Worm (Caenorhabditis elegans) whole organism, early embryonic: ENCODE measurements around the gene lap-1.

Source experiments
- F13C5.2 ChIP-seq: sonication (generic microtip); optimal IDR thresholded peaks from 2 replicates; lab custom pipeline; 2017; ENCODE audit warnings: mild to moderate bottlenecking, missing genetic modification characterization, inconsistent platforms, missing compliant biosample characterization
- ets-7 ChIP-seq: sonication (generic microtip); optimal IDR thresholded peaks from 2 replicates; lab custom pipeline; 2016; ENCODE audit warnings: missing genotype, missing genetic modification characterization, missing compliant biosample characterization
- pes-1 ChIP-seq: fragments of 200-800 bp; sonication (Bioruptor generic); IDR thresholded peaks from 2 replicates; pipeline ENCODE4 v1.3.6; 2022; ENCODE audit warnings: missing genetic modification reagents, missing genetic modification characterization, missing compliant biosample characterization

DNA sequence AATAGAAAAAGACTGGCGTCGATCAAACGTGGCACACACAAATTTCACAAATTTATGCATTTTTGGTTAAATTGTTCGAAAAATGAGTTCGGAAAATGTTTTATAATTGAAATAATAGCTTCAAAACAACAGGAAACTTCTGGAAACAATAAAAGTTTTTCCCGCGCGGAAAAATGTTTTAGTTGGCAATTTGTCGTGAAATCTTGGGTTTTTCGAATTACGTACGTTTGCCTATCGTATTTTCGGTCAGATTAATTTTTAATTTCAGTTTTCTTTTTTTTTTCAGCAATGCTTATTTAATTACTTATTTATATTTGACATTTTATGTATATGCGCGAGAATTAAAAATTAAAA, 46.3 kb downstream of the lap-1 start:
- TF ChIP-seq pes-1 (GFP tag; lab: Robert Waterston, UW) (no peak), ets-7 (tag; lab: Kevin White, UChicago) (no peak), F13C5.2 (tag; lab: Kevin White, UChicago) (no peak)
